Worm (Caenorhabditis elegans) whole organism, L2 larva: ENCODE results near the gene K09D9.9.

Experiments
- C34F6.9 ChIP-seq: fragments of 150-350 bp; optimal IDR thresholded peaks from 2 replicates; lab custom pipeline; 2014; ENCODE audit warnings: missing biosample characterization, missing genetic modification characterization
- F13H6.1 ChIP-seq: sonication (generic microtip); optimal IDR thresholded peaks from 2 replicates; lab custom pipeline; 2016; ENCODE audit warnings: missing genetic modification characterization, missing compliant biosample characterization
- R02D3.7 ChIP-seq: fragments of 150-350 bp; optimal IDR thresholded peaks from 2 replicates; lab custom pipeline; 2014; ENCODE audit warnings: missing biosample characterization, missing genetic modification characterization
- alr-1 ChIP-seq: fragments of 150-350 bp; optimal IDR thresholded peaks from 2 replicates; lab custom pipeline; 2014; ENCODE audit warnings: missing biosample characterization, missing genetic modification characterization
- ama-1 ChIP-seq: fragments of 150-350 bp; optimal IDR thresholded peaks from 2 replicates; lab custom pipeline; 2018; ENCODE audit warnings: inconsistent platforms
- blmp-1 ChIP-seq: sonication (generic microtip); optimal IDR thresholded peaks from 2 replicates; lab custom pipeline; 2017; ENCODE audit warnings: missing genetic modification characterization, mild to moderate bottlenecking, missing compliant biosample characterization, antibody characterized with exemption, moderate library complexity; ENCODE audit not compliant: insufficient read depth
- ceh-16 ChIP-seq: fragments of 150-350 bp; optimal IDR thresholded peaks from 2 replicates; lab custom pipeline; 2014; ENCODE audit warnings: missing biosample characterization, missing genetic modification characterization
- crh-2 ChIP-seq: sonication (generic microtip); optimal IDR thresholded peaks from 2 replicates; lab custom pipeline; 2017; ENCODE audit warnings: missing biosample characterization, missing genetic modification characterization
- dmd-4 ChIP-seq: sonication (generic microtip); optimal IDR thresholded peaks from 2 replicates; lab custom pipeline; 2017; ENCODE audit warnings: missing biosample characterization, missing genetic modification characterization
- elt-1 ChIP-seq: fragments of 150-350 bp; optimal IDR thresholded peaks from 2 replicates; lab custom pipeline; 2014; ENCODE audit warnings: missing biosample characterization, missing genetic modification characterization
- elt-3 ChIP-seq: sonication (generic microtip); optimal IDR thresholded peaks from 2 replicates; lab custom pipeline; 2017; ENCODE audit warnings: missing biosample characterization, missing genetic modification characterization
- gmeb-1 ChIP-seq: fragments of 150-350 bp; optimal IDR thresholded peaks from 2 replicates; lab custom pipeline; 2014; ENCODE audit warnings: missing biosample characterization, missing genetic modification characterization
- lin-11 ChIP-seq: fragments of 150-350 bp; sonication (generic microtip); optimal IDR thresholded peaks from 2 replicates; lab custom pipeline; 2014; ENCODE audit warnings: missing biosample characterization, missing genetic modification characterization, inconsistent platforms, mixed read lengths
- lin-13 ChIP-seq: fragments of 150-350 bp; optimal IDR thresholded peaks from 2 replicates; lab custom pipeline; 2014; ENCODE audit warnings: missing biosample characterization, missing genetic modification reagents, missing genetic modification characterization
- lsy-2 ChIP-seq, 2 experiments: fragments of 150-350 bp in 1 of 2; sonication (generic microtip) in 1 of 2; optimal IDR thresholded peaks; 2 replicates each; lab custom pipeline; 2014 to 2017; ENCODE audit warnings: missing biosample characterization in 2 of 2, missing genetic modification characterization in 2 of 2
- mbf-1 ChIP-seq: sonication (generic microtip); optimal IDR thresholded peaks from 2 replicates; lab custom pipeline; 2017; ENCODE audit warnings: missing biosample characterization, missing genetic modification characterization
- nhr-10 ChIP-seq: sonication (generic microtip); optimal IDR thresholded peaks from 2 replicates; lab custom pipeline; 2017; ENCODE audit warnings: missing biosample characterization, missing genetic modification characterization
- nhr-12 ChIP-seq: fragments of 150-350 bp; optimal IDR thresholded peaks from 2 replicates; lab custom pipeline; 2014; ENCODE audit warnings: missing biosample characterization, missing genetic modification characterization
- nhr-129 ChIP-seq: fragments of 150-350 bp; optimal IDR thresholded peaks from 2 replicates; lab custom pipeline; 2014; ENCODE audit warnings: missing biosample characterization, missing genetic modification characterization
- nhr-21 ChIP-seq: fragments of 150-350 bp; optimal IDR thresholded peaks from 2 replicates; lab custom pipeline; 2014; ENCODE audit warnings: missing biosample characterization, missing genetic modification characterization
- nhr-23 ChIP-seq: fragments of 150-350 bp; optimal IDR thresholded peaks from 2 replicates; lab custom pipeline; 2014; ENCODE audit warnings: missing biosample characterization, missing genetic modification reagents, missing genetic modification characterization
- nhr-237 ChIP-seq: fragments of 150-350 bp; optimal IDR thresholded peaks from 2 replicates; lab custom pipeline; 2014; ENCODE audit warnings: missing biosample characterization, missing genetic modification characterization
- nhr-25 ChIP-seq: fragments of 150-350 bp; sonication (generic microtip); optimal IDR thresholded peaks from 3 replicates; lab custom pipeline; 2014; ENCODE audit warnings: missing biosample characterization, missing genetic modification characterization
- skn-1 ChIP-seq: sonication (generic microtip); optimal IDR thresholded peaks from 2 replicates; lab custom pipeline; 2017; ENCODE audit warnings: missing biosample characterization, missing genetic modification characterization
- sma-3 ChIP-seq: sonication (generic microtip); optimal IDR thresholded peaks from 2 replicates; lab custom pipeline; 2016; ENCODE audit warnings: missing genetic modification reagents, missing genetic modification characterization, missing compliant biosample characterization
- sma-9 ChIP-seq, 2 experiments: fragments of 150-350 bp in 1 of 2; sonication (generic microtip) in 1 of 2; optimal IDR thresholded peaks; 2 replicates each; lab custom pipeline; 2014 to 2016; ENCODE audit warnings: missing genetic modification characterization in 2 of 2, mild to moderate bottlenecking in 1 of 2, missing biosample characterization in 1 of 2, missing compliant biosample characterization in 1 of 2, missing genetic modification reagents in 1 of 2, moderate library complexity in 1 of 2
- snpc-4 ChIP-seq: fragments of 150-350 bp; optimal IDR thresholded peaks from 2 replicates; lab custom pipeline; 2014; ENCODE audit warnings: missing biosample characterization, missing genetic modification characterization
- unc-55 ChIP-seq: fragments of 150-350 bp; sonication (generic microtip); optimal IDR thresholded peaks from 3 replicates; lab custom pipeline; 2014; ENCODE audit warnings: missing biosample characterization, missing genetic modification reagents, missing genetic modification characterization
- unc-62 ChIP-seq: fragments of 150-350 bp; optimal IDR thresholded peaks from 2 replicates; lab custom pipeline; 2014; ENCODE audit warnings: missing biosample characterization, missing genetic modification reagents, missing genetic modification characterization
- zag-1 ChIP-seq: fragments of 150-350 bp; optimal IDR thresholded peaks from 2 replicates; lab custom pipeline; 2014; ENCODE audit warnings: missing biosample characterization, missing genetic modification characterization
- ztf-1 ChIP-seq: fragments of 200-800 bp; sonication (Bioruptor generic); conservative IDR thresholded peaks from 2 replicates; pipeline ENCODE4 v1.3.6; 2022; ENCODE audit warnings: missing genetic modification characterization, missing compliant biosample characterization
- ztf-11 ChIP-seq: sonication (generic microtip); optimal IDR thresholded peaks from 2 replicates; lab custom pipeline; 2017; ENCODE audit warnings: missing biosample characterization, missing genetic modification characterization

Gene K09D9.9

DNA sequence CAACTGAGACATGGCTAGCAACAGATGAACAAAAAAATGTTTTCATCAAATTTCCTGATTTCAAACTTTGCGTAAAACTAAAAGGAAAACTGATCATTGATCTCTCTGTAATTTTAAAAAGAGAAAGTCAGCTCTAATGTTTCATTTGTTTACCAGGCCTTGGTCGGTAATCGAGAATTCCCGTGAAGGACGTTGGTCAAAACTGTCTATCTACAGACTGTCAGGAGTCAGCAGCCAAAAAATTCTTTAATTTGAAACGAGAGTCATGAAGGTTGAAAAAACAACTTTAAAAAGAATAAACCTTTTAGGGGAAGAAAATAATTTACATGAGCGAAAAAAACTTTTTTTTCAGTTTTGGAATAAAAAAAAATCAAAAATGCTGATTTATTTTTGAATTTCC, 8.8 kb downstream of the K09D9.9 start:
- TF ChIP-seq nhr-25 (tag; lab: Kevin White, UChicago) (peak; percentile 42), sma-9 (GFP tag; optimal IDR thresholded peaks at IDR 0.05; lab: Kevin White, UChicago) (peak; percentile 72), sma-9 (tag; optimal IDR thresholded peaks at IDR 0.05; lab: Kevin White, UChicago) (no peak), blmp-1 (tag; lab: Kevin White, UChicago) (peak; percentile 54), R02D3.7 (tag; lab: Kevin White, UChicago) (no peak)
- TF ChIP-seq, all 48 proteins: peak for 3

DNA sequence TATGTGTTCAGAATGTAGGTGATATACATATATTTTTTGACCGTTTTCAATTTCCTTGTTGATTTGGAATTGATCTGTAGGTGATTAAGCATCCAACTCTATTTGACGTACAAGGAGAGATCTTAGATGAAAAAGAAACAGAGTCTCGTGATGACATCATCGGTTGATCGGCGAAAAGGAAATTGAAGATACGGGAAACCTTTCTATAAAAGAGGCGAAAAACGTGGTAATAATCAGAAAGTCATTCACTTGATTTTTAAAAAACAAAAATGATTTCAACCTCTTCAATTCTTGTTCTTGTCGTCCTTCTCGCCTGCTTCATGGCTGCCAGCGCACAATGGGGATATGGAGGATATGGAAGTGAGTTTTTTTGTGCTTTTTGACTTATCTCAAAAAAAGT, 9.8 kb downstream of the K09D9.9 start, which contains the start of gene nlp-29:
Gene nlp-29, plus strand, starts transcription at position 248 of the 400 bp plus-strand sequence.
- TF ChIP-seq sma-3 (GFP tag; lab: Kevin White, UChicago) (peak; percentile 79), unc-62 (GFP tag; lab: Kevin White, UChicago) (no peak), nhr-25 (tag; lab: Kevin White, UChicago) (peak; percentile 77), nhr-21 (tag; lab: Kevin White, UChicago) (peak; percentile 59), blmp-1 (tag; lab: Kevin White, UChicago) (peak; percentile 50), crh-2 (tag; lab: Kevin White, UChicago) (peak; percentile 49), sma-9 (GFP tag; optimal IDR thresholded peaks at IDR 0.05; lab: Kevin White, UChicago) (peak; percentile 63), sma-9 (tag; optimal IDR thresholded peaks at IDR 0.05; lab: Kevin White, UChicago) (no peak), nhr-10 (tag; lab: Kevin White, UChicago) (no peak), elt-3 (tag; lab: Kevin White, UChicago) (no peak)

DNA sequence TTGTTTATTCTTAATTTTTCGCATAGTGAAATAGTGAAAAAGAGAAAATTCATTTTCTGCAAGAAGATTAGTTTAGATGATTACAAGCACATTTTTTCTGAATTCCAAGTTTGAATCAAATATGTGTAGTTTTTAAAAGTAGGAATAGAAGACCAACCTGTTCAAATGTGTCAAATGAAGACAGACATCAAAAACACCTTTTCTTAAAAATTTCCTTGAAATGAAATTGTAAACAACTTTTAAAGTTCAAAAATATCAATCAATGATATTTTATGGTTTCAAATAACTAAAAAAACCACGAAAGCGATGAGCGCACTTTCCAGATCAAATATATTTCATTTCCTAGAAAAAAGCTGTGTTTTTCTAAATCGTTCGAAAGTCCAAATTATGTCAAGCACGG, 12.3 kb downstream of the K09D9.9 start, which contains the start of gene nlp-30:
Gene nlp-30, plus strand, starts transcription at position 301 of the 400 bp plus-strand sequence.
- TF ChIP-seq elt-1 (tag; lab: Kevin White, UChicago) (no peak), mbf-1 (no peak), lin-11 (tag; lab: Kevin White, UChicago) (no peak), sma-3 (GFP tag; lab: Kevin White, UChicago) (no peak), alr-1 (no peak), nhr-129 (tag; lab: Kevin White, UChicago) (no peak), snpc-4 (tag; lab: Kevin White, UChicago) (no peak), nhr-21 (tag; lab: Kevin White, UChicago) (no peak), nhr-23 (tag; lab: Kevin White, UChicago) (no peak), dmd-4 (tag; lab: Kevin White, UChicago) (no peak), nhr-12 (tag; lab: Kevin White, UChicago) (no peak)

DNA sequence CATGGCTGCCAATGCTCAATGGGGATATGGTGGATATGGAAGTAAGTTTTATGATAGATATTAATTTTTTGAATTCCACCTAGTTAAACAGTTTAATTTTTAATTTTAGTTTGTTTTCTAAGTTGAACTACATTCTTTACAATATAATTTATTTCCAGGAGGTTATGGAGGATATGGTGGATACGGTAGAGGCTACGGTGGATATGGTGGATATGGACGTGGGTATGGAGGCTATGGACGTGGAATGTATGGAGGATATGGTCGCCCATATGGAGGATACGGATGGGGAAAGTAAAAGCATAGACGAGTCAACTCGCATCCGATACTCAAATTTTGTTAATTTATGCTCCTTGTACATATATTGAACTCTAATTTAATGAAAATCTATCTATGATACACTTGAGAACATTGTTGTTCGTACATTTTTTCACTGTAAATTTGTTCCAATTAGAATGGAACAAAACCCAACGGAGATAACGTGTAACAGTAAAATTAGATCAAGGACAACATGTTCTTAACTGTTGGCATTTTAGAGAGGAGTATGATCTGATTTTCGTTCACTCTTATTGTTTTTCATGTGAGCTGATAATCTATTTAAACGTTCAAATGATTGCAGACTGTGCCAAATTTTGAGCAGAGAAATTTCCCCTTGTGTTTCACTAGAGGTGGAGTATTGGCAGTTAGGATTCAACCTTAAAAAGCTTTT, 13.6 kb downstream of the K09D9.9 start:
- peak; percentile 68 for TF ChIP-seq nhr-21 (tag; lab: Kevin White, UChicago)
- TF ChIP-seq ztf-11: no peak
- no peak for TF ChIP-seq unc-55 (GFP tag; lab: Kevin White, UChicago)
- no peak for TF ChIP-seq C34F6.9
- TF ChIP-seq gmeb-1 (tag; lab: Kevin White, UChicago): no peak
- TF ChIP-seq F13H6.1: no peak
- no peak for TF ChIP-seq ceh-16 (tag; lab: Kevin White, UChicago)
- no peak for TF ChIP-seq lsy-2 (tag; optimal IDR thresholded peaks at IDR 0.05; lab: Kevin White, UChicago)
- no peak for TF ChIP-seq nhr-237 (tag; lab: Kevin White, UChicago)
- no peak for TF ChIP-seq skn-1 (tag; lab: Kevin White, UChicago)
- TF ChIP-seq ztf-1 (GFP tag; lab: Robert Waterston, UW): no peak
- TF ChIP-seq mbf-1: no peak
- TF ChIP-seq elt-1 (tag; lab: Kevin White, UChicago): no peak
- no peak for TF ChIP-seq zag-1 (tag; lab: Kevin White, UChicago)
- TF ChIP-seq sma-9 (GFP tag; optimal IDR thresholded peaks at IDR 0.05; lab: Kevin White, UChicago): peak; percentile 33
- TF ChIP-seq sma-9 (tag; optimal IDR thresholded peaks at IDR 0.05; lab: Kevin White, UChicago): no peak
- peak; percentile 23 for TF ChIP-seq ama-1 (lab: Kevin White, UChicago)
- peak; percentile 21 for TF ChIP-seq sma-3 (GFP tag; lab: Kevin White, UChicago)
- no peak for TF ChIP-seq lin-13 (GFP tag; lab: Kevin White, UChicago)
- TF ChIP-seq snpc-4 (tag; lab: Kevin White, UChicago): no peak
- TF ChIP-seq, all 48 proteins: peak for 4
